Worm (Caenorhabditis elegans): ENCODE results near the gene stip-1.
A peak's percentile ranks its signal among the peaks of the same experiment; 100 is the strongest.

stip-1 gene

ce11 chrII:10389038-10389437 lies 39.2 kb upstream of the stip-1 start (continued):
- TF ChIP-seq unc-130 (GFP tag; optimal IDR thresholded peaks at IDR 0.05) (no peak), fos-1 (tag; optimal IDR thresholded peaks at IDR 0.05) (no peak), nhr-42 (GFP tag; IDR thresholded peaks at IDR 0.05) (0 out of 2 replicates have a peak, but pooled peaks have one; percentile 26), unc-62 (GFP tag; optimal IDR thresholded peaks at IDR 0.05 in 1 of 2) (peak in 1 of 2 experiments; percentile 96), unc-62 (tag; optimal IDR thresholded peaks at IDR 0.05) (no peak), daf-8 (GFP tag; IDR thresholded peaks at IDR 0.05) (no peak), nhr-25 (tag; optimal IDR thresholded peaks at IDR 0.05; ENCODE audit: borderline replicate concordance, insufficient read depth) (peak; percentile 78), vab-7 (GFP tag; IDR thresholded peaks at IDR 0.05) (no peak), zfp-2 (tag; optimal IDR thresholded peaks at IDR 0.05) (no peak), hlh-30 (tag; optimal IDR thresholded peaks at IDR 0.05; ENCODE audit: insufficient read depth) (peak; percentile 97), dmd-6 (GFP tag; IDR thresholded peaks at IDR 0.05) (peak; percentile 93), lim-7 (GFP tag; IDR thresholded peaks at IDR 0.05) (no peak), dpl-1 (GFP tag; optimal IDR thresholded peaks at IDR 0.05) (peak; percentile 39), nhr-6 (tag; optimal IDR thresholded peaks at IDR 0.05) (no peak), rbr-2 (tag; optimal IDR thresholded peaks at IDR 0.05) (no peak), nhr-41 (GFP tag; IDR thresholded peaks at IDR 0.05) (no peak), lin-29 (GFP tag; IDR thresholded peaks at IDR 0.05) (peak; percentile 52; the same call in 1 of the 2 replicates), attf-4 (tag; optimal IDR thresholded peaks at IDR 0.05) (no peak), egl-43 (GFP tag; IDR thresholded peaks at IDR 0.05) (no peak), mdt-29 (GFP tag; IDR thresholded peaks at IDR 0.05) (no peak), hif-1 (tag; optimal IDR thresholded peaks at IDR 0.05) (peak in 1 of 2 experiments; percentile 6), R02D3.7 (tag; optimal IDR thresholded peaks at IDR 0.05) (no peak), nhr-10 (tag; optimal IDR thresholded peaks at IDR 0.05) (peak; percentile 45), nhr-111 (GFP tag; optimal IDR thresholded peaks at IDR 0.05) (no peak), nhr-77 (tag; optimal IDR thresholded peaks at IDR 0.05) (peak; percentile 63), Y48G9A.11 (GFP tag; IDR thresholded peaks at IDR 0.05) (no peak), F44E2.7 (GFP tag; IDR thresholded peaks at IDR 0.05) (no peak), ZK546.5 (tag; optimal IDR thresholded peaks at IDR 0.05) (no peak)

ce11 chrII:10388041-10388706 lies 38.4 kb upstream of the stip-1 start:
- TF ChIP-seq dve-1 (tag; optimal IDR thresholded peaks at IDR 0.05; ENCODE audit: insufficient read depth), result peak; percentile 87
- peak; percentile 9 for TF ChIP-seq nhr-6 (tag; optimal IDR thresholded peaks at IDR 0.05)
- TF ChIP-seq nhr-237 (tag; optimal IDR thresholded peaks at IDR 0.05), result no peak
- TF ChIP-seq fos-1 (tag; optimal IDR thresholded peaks at IDR 0.05), result no peak
- TF ChIP-seq egl-43 (GFP tag; IDR thresholded peaks at IDR 0.05), result 0 out of 2 replicates have a peak, but pooled peaks have one; percentile 25
- TF ChIP-seq ces-1 (GFP tag; optimal IDR thresholded peaks at IDR 0.05), result no peak
- TF ChIP-seq T26A8.4 (GFP tag; IDR thresholded peaks at IDR 0.05), result no peak
- TF ChIP-seq hif-1 (tag; optimal IDR thresholded peaks at IDR 0.05), result peak in 1 of 2 experiments; percentile 65
- TF ChIP-seq unc-62 (GFP tag; optimal IDR thresholded peaks at IDR 0.05 in 1 of 2), result no peak
- no peak for TF ChIP-seq unc-62 (tag; optimal IDR thresholded peaks at IDR 0.05)
- TF ChIP-seq madf-5 (GFP tag; IDR thresholded peaks at IDR 0.05), result no peak
- no peak for TF ChIP-seq D1046.2 (GFP tag; IDR thresholded peaks at IDR 0.05)
- 0 out of 2 replicates have a peak, but pooled peaks have one; percentile 18 for TF ChIP-seq tra-1 (GFP tag; IDR thresholded peaks at IDR 0.05)
- peak; percentile 57 for TF ChIP-seq T20F7.1 (GFP tag; optimal IDR thresholded peaks at IDR 0.05)
- no peak for TF ChIP-seq saeg-2 (GFP tag; IDR thresholded peaks at IDR 0.05)
- TF ChIP-seq lin-38 (GFP tag; IDR thresholded peaks at IDR 0.05), result peak; percentile 73
- peak; percentile 43 for TF ChIP-seq nhr-102 (tag; optimal IDR thresholded peaks at IDR 0.05)
- no peak for TF ChIP-seq lin-1 (GFP tag; IDR thresholded peaks at IDR 0.05)
- peak; percentile 21 for TF ChIP-seq zip-2 (tag; optimal IDR thresholded peaks at IDR 0.05)
- no peak for TF ChIP-seq nhr-76 (tag; optimal IDR thresholded peaks at IDR 0.05)
- no peak for TF ChIP-seq ceh-44 (GFP tag; IDR thresholded peaks at IDR 0.05)
- peak; percentile 93 for TF ChIP-seq mep-1 (tag; optimal IDR thresholded peaks at IDR 0.05)
- TF ChIP-seq lim-7 (GFP tag; IDR thresholded peaks at IDR 0.05), result no peak
- no peak for TF ChIP-seq spr-3 (GFP tag; optimal IDR thresholded peaks at IDR 0.05)
- peak in 1 of 2 experiments; percentile 48 for TF ChIP-seq mdl-1 (tag; optimal IDR thresholded peaks at IDR 0.05)
- peak; percentile 67 for TF ChIP-seq hlh-30 (tag; optimal IDR thresholded peaks at IDR 0.05; ENCODE audit: insufficient read depth)
- TF ChIP-seq snpc-1.2 (GFP tag; IDR thresholded peaks at IDR 0.05), result no peak
- TF ChIP-seq attf-4 (tag; optimal IDR thresholded peaks at IDR 0.05), result no peak
- TF ChIP-seq pha-4 (GFP tag; IDR thresholded peaks at IDR 0.05), result peak; percentile 40; the same call in 1 of the 2 replicates
- TF ChIP-seq pha-4 (tag; optimal IDR thresholded peaks at IDR 0.05), result no peak

Data from whole organism, L4 larva.